Worm (Caenorhabditis elegans): ENCODE measurements around the gene R05H10.7.

ce11 chrII:14820460-14820859 is 34.9 kb upstream of the R05H10.7 start:
- TF ChIP-seq ama-1 (optimal IDR thresholded peaks at IDR 0.05) (no peak), sea-1 (GFP tag; conservative IDR thresholded peaks at IDR 0.05) (no peak)

Data from whole organism, early embryonic.